Worm (Caenorhabditis elegans) whole organism, young adult: ENCODE data around the gene srj-1.
A peak's percentile ranks its signal among the peaks of the same experiment; 100 is the strongest.

ENCODE experiments used
- B0261.1 ChIP-seq: sonication (generic microtip); optimal IDR thresholded peaks from 2 replicates; lab custom pipeline; 2016; ENCODE audit warnings: mild to moderate bottlenecking, missing genetic modification characterization, moderate library complexity, missing compliant biosample characterization
- B0336.3 ChIP-seq: fragments of 200-800 bp; sonication (Bioruptor generic); IDR thresholded peaks from 2 replicates; pipeline ENCODE4 v1.3.6; 2022; ENCODE audit warnings: missing genetic modification characterization, missing compliant biosample characterization
- F22D6.2 ChIP-seq: sonication (generic microtip); optimal IDR thresholded peaks from 2 replicates; lab custom pipeline; 2016; ENCODE audit warnings: mild to moderate bottlenecking, missing genetic modification characterization, missing compliant biosample characterization
- F37B4.10 ChIP-seq: fragments of 200-800 bp; sonication (Bioruptor generic); IDR thresholded peaks from 2 replicates; pipeline ENCODE4 v1.3.6; 2022; ENCODE audit warnings: missing genetic modification characterization, missing compliant biosample characterization
- F49E8.2 ChIP-seq: sonication (generic microtip); optimal IDR thresholded peaks from 3 replicates; lab custom pipeline; 2017; ENCODE audit warnings: missing genetic modification characterization, mild to moderate bottlenecking, missing compliant biosample characterization, antibody characterized with exemption, moderate library complexity; ENCODE audit not compliant: insufficient read depth
- F52B5.7 ChIP-seq: sonication (generic microtip); optimal IDR thresholded peaks from 2 replicates; lab custom pipeline; 2016; ENCODE audit warnings: mild to moderate bottlenecking, missing genetic modification characterization, missing compliant biosample characterization
- F55B11.4 ChIP-seq: sonication (generic microtip); optimal IDR thresholded peaks from 2 replicates; lab custom pipeline; 2016; ENCODE audit warnings: missing compliant biosample characterization, missing genetic modification characterization, borderline replicate concordance; ENCODE audit not compliant: insufficient read depth
- akir-1 ChIP-seq: fragments of 200-800 bp; sonication (Bioruptor generic); optimal IDR thresholded peaks from 2 replicates; lab custom pipeline; 2018; ENCODE audit warnings: mild to moderate bottlenecking, missing genetic modification characterization, moderate library complexity, missing compliant biosample characterization
- ama-1 ChIP-seq, 3 experiments: fragments of 150-350 bp in 1 of 3; sonication (generic microtip) in 2 of 3; optimal IDR thresholded peaks; 2 replicates each; lab custom pipeline; 2014 to 2018; ENCODE audit warnings: missing biosample characterization in 2 of 3, missing genetic modification characterization in 2 of 3, missing genetic modification reagents in 2 of 3
- aptf-2 ChIP-seq: fragments of 200-800 bp; sonication (Bioruptor generic); conservative IDR thresholded peaks from 2 replicates; pipeline ENCODE4 v1.3.6; 2022; ENCODE audit warnings: missing genetic modification reagents, missing genetic modification characterization, missing compliant biosample characterization
- atf-7 ChIP-seq: sonication (generic microtip); optimal IDR thresholded peaks from 2 replicates; lab custom pipeline; 2017; ENCODE audit warnings: mild to moderate bottlenecking, missing genetic modification characterization, missing compliant biosample characterization
- athp-1 ChIP-seq: sonication (generic microtip); optimal IDR thresholded peaks from 2 replicates; lab custom pipeline; 2017; ENCODE audit warnings: mild to moderate bottlenecking, missing genetic modification characterization, missing compliant biosample characterization
- attf-3 ChIP-seq: fragments of 200-800 bp; sonication (Bioruptor generic); conservative IDR thresholded peaks from 2 replicates; pipeline ENCODE4 v1.3.6; 2022; ENCODE audit warnings: missing genetic modification reagents, missing genetic modification characterization, missing compliant biosample characterization
- cebp-1 ChIP-seq, 2 experiments: fragments of 200-800 bp in 1 of 2; sonication (Bioruptor generic) in 1 of 2; sonication (generic microtip) in 1 of 2; IDR thresholded peaks in 1 of 2; optimal IDR thresholded peaks in 1 of 2; 2 replicates each; pipeline versions ENCODE4 v1.3.6 to Lab custom; 2017 to 2022; ENCODE audit warnings: missing compliant biosample characterization in 2 of 2, missing genetic modification characterization in 2 of 2, mild to moderate bottlenecking in 1 of 2, missing genetic modification reagents in 1 of 2, moderate library complexity in 1 of 2
- ceh-27 ChIP-seq: fragments of 200-800 bp; sonication (Bioruptor generic); optimal IDR thresholded peaks from 2 replicates; lab custom pipeline; 2018; ENCODE audit warnings: mild to moderate bottlenecking, missing genetic modification characterization, moderate library complexity, missing compliant biosample characterization
- ceh-40 ChIP-seq: fragments of 200-800 bp; sonication (Bioruptor generic); IDR thresholded peaks from 2 replicates; pipeline ENCODE4 v1.3.6; 2022; ENCODE audit warnings: missing genetic modification characterization, missing compliant biosample characterization
- chd-7 ChIP-seq: sonication (generic microtip); optimal IDR thresholded peaks from 2 replicates; lab custom pipeline; 2016; ENCODE audit warnings: mild to moderate bottlenecking, missing genetic modification characterization, moderate library complexity, missing compliant biosample characterization
- die-1 ChIP-seq: sonication (generic microtip); optimal IDR thresholded peaks from 2 replicates; lab custom pipeline; 2016; ENCODE audit warnings: missing genotype, mild to moderate bottlenecking, missing genetic modification characterization, missing compliant biosample characterization
- dox-1 ChIP-seq: fragments of 200-800 bp; sonication (Bioruptor generic); IDR thresholded peaks from 2 replicates; pipeline ENCODE4 v1.3.6; 2022; ENCODE audit warnings: missing genetic modification reagents, missing genetic modification characterization, missing compliant biosample characterization
- dpff-1 ChIP-seq: sonication (generic microtip); optimal IDR thresholded peaks from 2 replicates; lab custom pipeline; 2017; ENCODE audit warnings: mild to moderate bottlenecking, missing genetic modification characterization, missing compliant biosample characterization
- egl-44 ChIP-seq: fragments of 200-800 bp; sonication (Bioruptor generic); IDR thresholded peaks from 2 replicates; pipeline ENCODE4 v1.3.6; 2022; ENCODE audit warnings: missing genetic modification reagents, missing genetic modification characterization, missing compliant biosample characterization
- ekl-4 ChIP-seq: fragments of 200-800 bp; sonication (Bioruptor generic); IDR thresholded peaks from 2 replicates; pipeline ENCODE4 v1.3.6; 2022; ENCODE audit warnings: missing genetic modification reagents, missing genetic modification characterization, missing compliant biosample characterization
- ets-4 ChIP-seq: fragments of 200-800 bp; sonication (Bioruptor generic); optimal IDR thresholded peaks from 2 replicates; lab custom pipeline; 2018; ENCODE audit warnings: mild to moderate bottlenecking, missing genetic modification characterization, missing compliant biosample characterization
- gei-17 ChIP-seq: fragments of 200-800 bp; sonication (Bioruptor generic); optimal IDR thresholded peaks from 2 replicates; lab custom pipeline; 2018; ENCODE audit warnings: mild to moderate bottlenecking, missing genetic modification characterization, missing compliant biosample characterization
- hlh-12 ChIP-seq: sonication (generic microtip); optimal IDR thresholded peaks from 2 replicates; lab custom pipeline; 2016; ENCODE audit warnings: missing genetic modification characterization, missing compliant biosample characterization
- hsf-1 ChIP-seq: fragments of 200-800 bp; sonication (Bioruptor generic); IDR thresholded peaks from 2 replicates; pipeline ENCODE4 v1.3.6; 2022; ENCODE audit warnings: missing genetic modification reagents, missing genetic modification characterization, missing compliant biosample characterization
- lag-1 ChIP-seq: fragments of 200-800 bp; sonication (Bioruptor generic); IDR thresholded peaks from 2 replicates; pipeline ENCODE4 v1.3.6; 2022; ENCODE audit warnings: missing genetic modification reagents, missing genetic modification characterization, missing compliant biosample characterization
- lin-26 ChIP-seq: fragments of 200-800 bp; sonication (Bioruptor generic); IDR thresholded peaks from 2 replicates; pipeline ENCODE4 v1.3.6; 2022; ENCODE audit warnings: missing genetic modification reagents, missing genetic modification characterization, missing compliant biosample characterization
- lin-40 ChIP-seq: sonication (generic microtip); optimal IDR thresholded peaks from 2 replicates; lab custom pipeline; 2016; ENCODE audit warnings: missing genetic modification characterization, mild to moderate bottlenecking, missing compliant biosample characterization, missing genotype, missing genetic modification reagents
- lir-1 ChIP-seq: fragments of 200-800 bp; sonication (Bioruptor generic); conservative IDR thresholded peaks from 2 replicates; pipeline ENCODE4 v1.3.6; 2022; ENCODE audit warnings: missing genetic modification reagents, missing genetic modification characterization, missing compliant biosample characterization
- madf-10 ChIP-seq: sonication (generic microtip); optimal IDR thresholded peaks from 2 replicates; lab custom pipeline; 2016; ENCODE audit warnings: mild to moderate bottlenecking, missing genetic modification characterization, missing compliant biosample characterization
- madf-8 ChIP-seq: fragments of 200-800 bp; sonication (Bioruptor generic); conservative IDR thresholded peaks from 2 replicates; pipeline ENCODE4 v1.3.6; 2022; ENCODE audit warnings: missing genetic modification reagents, missing genetic modification characterization, missing compliant biosample characterization
- mel-28 ChIP-seq: sonication (generic microtip); optimal IDR thresholded peaks from 2 replicates; lab custom pipeline; 2016; ENCODE audit warnings: borderline replicate concordance, mild to moderate bottlenecking, missing genetic modification characterization, missing compliant biosample characterization
- mes-4 ChIP-seq: sonication (generic microtip); optimal IDR thresholded peaks from 2 replicates; lab custom pipeline; 2016; ENCODE audit warnings: missing genotype, missing genetic modification characterization, missing compliant biosample characterization
- mxl-1 ChIP-seq: sonication (generic microtip); optimal IDR thresholded peaks from 2 replicates; lab custom pipeline; 2016; ENCODE audit warnings: missing genetic modification characterization, missing compliant biosample characterization
- nfyb-1 ChIP-seq: fragments of 200-800 bp; sonication (Bioruptor generic); IDR thresholded peaks from 2 replicates; pipeline ENCODE4 v1.3.6; 2022; ENCODE audit warnings: missing genetic modification reagents, missing genetic modification characterization, missing compliant biosample characterization
- nhr-120 ChIP-seq: fragments of 200-800 bp; sonication (Bioruptor generic); IDR thresholded peaks from 2 replicates; pipeline ENCODE4 v1.3.6; 2022; ENCODE audit warnings: missing genetic modification characterization, missing compliant biosample characterization
- nhr-80 ChIP-seq: sonication (generic microtip); optimal IDR thresholded peaks from 2 replicates; lab custom pipeline; 2016; ENCODE audit warnings: missing genetic modification characterization, missing compliant biosample characterization
- nhr-90 ChIP-seq: sonication (generic microtip); optimal IDR thresholded peaks from 2 replicates; lab custom pipeline; 2016; ENCODE audit warnings: missing genotype, mild to moderate bottlenecking, missing genetic modification characterization, missing compliant biosample characterization
- pha-4 ChIP-seq: fragments of 150-350 bp; sonication (generic microtip); optimal IDR thresholded peaks from 2 replicates; lab custom pipeline; 2014; ENCODE audit warnings: missing biosample characterization, missing genetic modification reagents, missing genetic modification characterization
- sea-2 ChIP-seq: fragments of 200-800 bp; sonication (Bioruptor generic); IDR thresholded peaks from 2 replicates; pipeline ENCODE4 v1.3.6; 2022; ENCODE audit warnings: missing genetic modification characterization, missing compliant biosample characterization
- snpc-4 ChIP-seq, 5 experiments: fragments of 150-350 bp in 1 of 5; sonication (generic microtip) in 4 of 5; optimal IDR thresholded peaks; 2 replicates each; lab custom pipeline; 2014 to 2018; ENCODE audit warnings: missing genetic modification characterization in 5 of 5, missing biosample characterization in 3 of 5, antibody characterized with exemption in 2 of 5, mild to moderate bottlenecking in 2 of 5, missing compliant biosample characterization in 2 of 5, missing genotype in 2 of 5, moderate library complexity in 2 of 5, missing genetic modification reagents in 1 of 5
- somi-1 ChIP-seq: fragments of 200-800 bp; sonication (Bioruptor generic); optimal IDR thresholded peaks from 2 replicates; lab custom pipeline; 2018; ENCODE audit warnings: mild to moderate bottlenecking, missing genetic modification characterization, missing compliant biosample characterization
- zim-3 ChIP-seq: sonication (generic microtip); optimal IDR thresholded peaks from 2 replicates; lab custom pipeline; 2017; ENCODE audit warnings: mild to moderate bottlenecking, missing genetic modification characterization, moderate library complexity, missing compliant biosample characterization
- ztf-18 ChIP-seq: sonication (generic microtip); optimal IDR thresholded peaks from 2 replicates; lab custom pipeline; 2016; ENCODE audit warnings: missing genotype, mild to moderate bottlenecking, missing genetic modification characterization, missing compliant biosample characterization
- ztf-22 ChIP-seq: fragments of 200-800 bp; sonication (Bioruptor generic); optimal IDR thresholded peaks from 2 replicates; lab custom pipeline; 2018; ENCODE audit warnings: mild to moderate bottlenecking, missing genetic modification characterization, moderate library complexity, missing compliant biosample characterization
- ztf-26 ChIP-seq: sonication (generic microtip); optimal IDR thresholded peaks from 2 replicates; lab custom pipeline; 2017; ENCODE audit warnings: missing genetic modification characterization, missing compliant biosample characterization

The srj-1 gene

ce11 chrIV:11956387-11956786, 8.8 kb downstream of the srj-1 start:
- TF ChIP-seq lir-1 (GFP tag; lab: Robert Waterston, UW) (0 out of 2 replicates have a peak, but pooled peaks have one; percentile 47), lag-1 (GFP tag; lab: Robert Waterston, UW) (no peak), zim-3 (tag; lab: Kevin White, UChicago) (no peak), ceh-27 (GFP tag; lab: Kevin White, UChicago) (peak; percentile 66), nhr-120 (GFP tag; lab: Robert Waterston, UW) (no peak), hsf-1 (GFP tag; lab: Robert Waterston, UW) (peak; percentile 77), dox-1 (GFP tag; lab: Robert Waterston, UW) (peak; percentile 71), lin-26 (GFP tag; lab: Robert Waterston, UW) (peak; percentile 82), mxl-1 (tag; lab: Kevin White, UChicago) (peak; percentile 82), ztf-22 (GFP tag; lab: Kevin White, UChicago) (peak; percentile 91), gei-17 (GFP tag; lab: Kevin White, UChicago) (peak; percentile 74), pha-4 (tag; lab: Kevin White, UChicago) (peak; percentile 77), F49E8.2 (no peak), mes-4 (tag; lab: Kevin White, UChicago) (no peak), cebp-1 (GFP tag; IDR thresholded peaks at IDR 0.05; lab: Robert Waterston, UW) (peak; percentile 67), cebp-1 (tag; optimal IDR thresholded peaks at IDR 0.05; lab: Kevin White, UChicago) (peak; percentile 86), B0261.1 (tag; lab: Kevin White, UChicago) (no peak), madf-10 (peak; percentile 83), athp-1 (tag; lab: Kevin White, UChicago) (peak; percentile 49), dpff-1 (tag; lab: Kevin White, UChicago) (peak; percentile 73), egl-44 (GFP tag; lab: Robert Waterston, UW) (peak; percentile 90), ztf-26 (tag; lab: Kevin White, UChicago) (peak; percentile 97), nhr-80 (peak; percentile 84), chd-7 (tag; lab: Kevin White, UChicago) (peak; percentile 94), ama-1 (optimal IDR thresholded peaks at IDR 0.05; lab: Kevin White, UChicago) (no peak), ama-1 (GFP tag; optimal IDR thresholded peaks at IDR 0.05; lab: Kevin White, UChicago) (no peak), die-1 (tag; lab: Kevin White, UChicago) (peak; percentile 82), atf-7 (tag; lab: Kevin White, UChicago) (peak; percentile 93), B0336.3 (GFP tag; lab: Robert Waterston, UW) (peak; percentile 86; the same call in 1 of the 2 replicates), somi-1 (GFP tag; lab: Kevin White, UChicago) (peak; percentile 97), mel-28 (no peak), F52B5.7 (tag; lab: Kevin White, UChicago) (peak; percentile 28), nhr-90 (peak; percentile 77), madf-8 (GFP tag; lab: Robert Waterston, UW) (no peak), ets-4 (peak; percentile 16), snpc-4 (GFP tag; optimal IDR thresholded peaks at IDR 0.05; lab: Kevin White, UChicago) (no peak), snpc-4 (tag; optimal IDR thresholded peaks at IDR 0.05; lab: Kevin White, UChicago) (peak in 1 of 4 experiments; percentile 44), ztf-18 (tag; lab: Kevin White, UChicago) (peak; percentile 41), attf-3 (GFP tag; lab: Robert Waterston, UW) (0 out of 2 replicates have a peak, but pooled peaks have one; percentile 13), ekl-4 (GFP tag; lab: Robert Waterston, UW) (peak; percentile 75; the same call in 1 of the 2 replicates), aptf-2 (GFP tag; lab: Robert Waterston, UW) (no peak), F37B4.10 (GFP tag; lab: Robert Waterston, UW) (no peak), sea-2 (GFP tag; lab: Robert Waterston, UW) (peak; percentile 36; the same call in 1 of the 2 replicates), F55B11.4 (tag; lab: Kevin White, UChicago) (no peak), lin-40 (tag; lab: Kevin White, UChicago) (peak; percentile 87), ceh-40 (GFP tag; lab: Robert Waterston, UW) (0 out of 2 replicates have a peak, but pooled peaks have one; percentile 26), hlh-12 (tag; lab: Kevin White, UChicago) (no peak), nfyb-1 (GFP tag; lab: Robert Waterston, UW) (peak; percentile 81; the same call in 1 of the 2 replicates), akir-1 (GFP tag; lab: Kevin White, UChicago) (peak; percentile 32), F22D6.2 (tag; lab: Kevin White, UChicago) (peak; percentile 80)
